Fruit fly (Drosophila melanogaster) whole organism, embryonic: ENCODE results near the gene SelT.

Experiments
- Ada2b ChIP-seq: fragments of 200-800 bp; sonication (Bioruptor generic); IDR thresholded peaks from 2 replicates; pipeline ENCODE4 v1.3.6; 2022; ENCODE audit warnings: missing biosample characterization, missing genetic modification characterization
- CG10979 ChIP-seq: fragments of 200-800 bp; sonication (Bioruptor generic); optimal IDR thresholded peaks from 2 replicates; lab custom pipeline; 2018; ENCODE audit warnings: missing biosample characterization, mild to moderate bottlenecking, missing genetic modification characterization, moderate library complexity
- CG12236 ChIP-seq: fragments of 200-800 bp; sonication (Bioruptor generic); optimal IDR thresholded peaks from 2 replicates; lab custom pipeline; 2016; ENCODE audit warnings: missing biosample characterization, missing genetic modification characterization
- CG14050 ChIP-seq: fragments of 200-800 bp; sonication (Bioruptor generic); IDR thresholded peaks from 3 replicates; pipeline ENCODE4 v1.3.6; 2022; ENCODE audit warnings: missing biosample characterization, missing genetic modification characterization
- CG14667 ChIP-seq: fragments of 200-800 bp; sonication (Bioruptor generic); IDR thresholded peaks from 2 replicates; pipeline ENCODE4 v1.3.6; 2022; ENCODE audit warnings: missing biosample characterization, missing genetic modification characterization
- CG15011 ChIP-seq: fragments of 200-800 bp; sonication (Bioruptor generic); optimal IDR thresholded peaks from 3 replicates; lab custom pipeline; 2018; ENCODE audit warnings: missing biosample characterization, mild to moderate bottlenecking, missing genetic modification characterization
- CG17328 ChIP-seq: fragments of 200-800 bp; sonication (Bioruptor generic); IDR thresholded peaks from 2 replicates; pipeline ENCODE4 v1.3.6; 2022; ENCODE audit warnings: missing biosample characterization, missing genetic modification characterization
- CG17829 ChIP-seq: fragments of 200-800 bp; optimal IDR thresholded peaks from 2 replicates; lab custom pipeline; 2019; ENCODE audit warnings: missing biosample characterization, mild to moderate bottlenecking, missing genetic modification characterization, moderate library complexity
- CG18599 ChIP-seq: fragments of 200-800 bp; sonication (Bioruptor generic); optimal IDR thresholded peaks from 3 replicates; lab custom pipeline; 2017; ENCODE audit warnings: missing biosample characterization, missing genetic modification characterization, mild to moderate bottlenecking, moderate library complexity, missing genetic modification reagents
- CG18764 ChIP-seq: fragments of 200-800 bp; sonication (Bioruptor generic); optimal IDR thresholded peaks from 3 replicates; lab custom pipeline; 2016; ENCODE audit warnings: missing biosample characterization, missing genetic modification characterization
- CG2889 ChIP-seq: fragments of 200-800 bp; sonication (Bioruptor generic); IDR thresholded peaks from 3 replicates; pipeline ENCODE4 v1.3.6; 2022; ENCODE audit warnings: missing biosample characterization, missing genetic modification characterization
- CG31388 ChIP-seq: fragments of 200-800 bp; sonication (Bioruptor generic); optimal IDR thresholded peaks from 2 replicates; lab custom pipeline; 2016; ENCODE audit warnings: missing biosample characterization, missing genetic modification characterization
- CG33213 ChIP-seq: fragments of 200-800 bp; sonication (Bioruptor generic); optimal IDR thresholded peaks from 3 replicates; lab custom pipeline; 2016; ENCODE audit warnings: missing biosample characterization, missing genetic modification characterization
- CG4730 ChIP-seq: fragments of 200-800 bp; sonication (Bioruptor generic); IDR thresholded peaks from 2 replicates; pipeline ENCODE4 v1.3.6; 2022; ENCODE audit warnings: missing biosample characterization, missing genetic modification characterization
- CG5180 ChIP-seq: fragments of 200-800 bp; sonication (Bioruptor generic); optimal IDR thresholded peaks from 3 replicates; lab custom pipeline; 2017; ENCODE audit warnings: missing biosample characterization, missing genetic modification characterization, mild to moderate bottlenecking, moderate library complexity, missing genetic modification reagents
- CG7963 ChIP-seq: fragments of 200-800 bp; sonication (Bioruptor generic); IDR thresholded peaks from 3 replicates; pipeline ENCODE4 v1.3.6; 2022; ENCODE audit warnings: missing biosample characterization, missing genetic modification characterization; ENCODE audit not compliant: partially characterized antibody
- CG7987 ChIP-seq: fragments of 200-800 bp; sonication (Bioruptor generic); optimal IDR thresholded peaks from 2 replicates; lab custom pipeline; 2018; ENCODE audit warnings: missing biosample characterization, mild to moderate bottlenecking, missing genetic modification characterization, moderate library complexity
- CG8359 ChIP-seq: fragments of 200-800 bp; sonication (Bioruptor generic); optimal IDR thresholded peaks from 2 replicates; lab custom pipeline; 2017; ENCODE audit warnings: missing biosample characterization, mild to moderate bottlenecking, missing genetic modification characterization, borderline replicate concordance
- CG9727 ChIP-seq: fragments of 200-800 bp; sonication (Bioruptor generic); optimal IDR thresholded peaks from 3 replicates; lab custom pipeline; 2017; ENCODE audit warnings: missing biosample characterization, mild to moderate bottlenecking, missing genetic modification characterization
- Dfd ChIP-seq, 2 experiments: fragments of >200 bp; optimal IDR thresholded peaks; 2 replicates each; lab custom pipeline; 2017; ENCODE audit warnings: missing biosample characterization in 2 of 2, missing genetic modification characterization in 2 of 2
- Dip2 ChIP-seq: fragments of 200-800 bp; sonication (Bioruptor generic); IDR thresholded peaks from 2 replicates; pipeline ENCODE4 v1.3.6; 2022; ENCODE audit warnings: missing biosample characterization, missing genetic modification characterization
- E2f2 ChIP-seq: fragments of 200-800 bp; sonication (Bioruptor generic); IDR thresholded peaks from 2 replicates; pipeline ENCODE4 v1.3.6; 2022; ENCODE audit warnings: missing biosample characterization, missing genetic modification characterization
- Ets97D ChIP-seq: fragments of 200-800 bp; sonication (Bioruptor generic); optimal IDR thresholded peaks from 3 replicates; lab custom pipeline; 2016; ENCODE audit warnings: missing biosample characterization, missing genetic modification characterization
- Fer3 ChIP-seq: fragments of 200-800 bp; sonication (Bioruptor generic); optimal IDR thresholded peaks from 2 replicates; lab custom pipeline; 2018; ENCODE audit warnings: missing biosample characterization, mild to moderate bottlenecking, missing genetic modification characterization, moderate library complexity
- GATAe ChIP-seq: fragments of 200-800 bp; sonication (Bioruptor generic); conservative IDR thresholded peaks from 2 replicates; pipeline ENCODE4 v1.3.6; 2022; ENCODE audit warnings: missing biosample characterization, missing genetic modification characterization
- HLH3B ChIP-seq: fragments of 200-800 bp; sonication (Bioruptor generic); IDR thresholded peaks from 2 replicates; pipeline ENCODE4 v1.3.6; 2022; ENCODE audit warnings: missing biosample characterization, missing genetic modification characterization
- HLHmδ ChIP-seq: fragments of 200-800 bp; sonication (Bioruptor generic); optimal IDR thresholded peaks from 2 replicates; lab custom pipeline; 2018; ENCODE audit warnings: missing biosample characterization, mild to moderate bottlenecking, missing genetic modification characterization, moderate library complexity
- Hr3 ChIP-seq: fragments of 200-800 bp; sonication (Bioruptor generic); optimal IDR thresholded peaks from 3 replicates; lab custom pipeline; 2016; ENCODE audit warnings: missing biosample characterization, missing genetic modification characterization
- Lim3 ChIP-seq: fragments of 200-800 bp; sonication (Bioruptor generic); IDR thresholded peaks from 2 replicates; pipeline ENCODE4 v1.3.6; 2022; ENCODE audit warnings: missing biosample characterization, missing genetic modification characterization
- Meics ChIP-seq: fragments of 200-800 bp; sonication (Bioruptor generic); optimal IDR thresholded peaks from 2 replicates; lab custom pipeline; 2017; ENCODE audit warnings: missing biosample characterization, mild to moderate bottlenecking, missing genetic modification characterization
- Mes4 ChIP-seq: fragments of 200-800 bp; sonication (Bioruptor generic); optimal IDR thresholded peaks from 2 replicates; lab custom pipeline; 2016; ENCODE audit warnings: missing biosample characterization, missing genetic modification characterization
- Opbp ChIP-seq: fragments of 200-800 bp; sonication (Bioruptor generic); IDR thresholded peaks from 3 replicates; pipeline ENCODE4 v1.3.6; 2022; ENCODE audit warnings: missing biosample characterization, missing genetic modification characterization; ENCODE audit not compliant: partially characterized antibody
- Optix ChIP-seq: fragments of 200-800 bp; sonication (Bioruptor generic); IDR thresholded peaks from 3 replicates; pipeline ENCODE4 v1.3.6; 2022; ENCODE audit warnings: missing biosample characterization, missing genetic modification characterization
- Pdp1 ChIP-seq, 2 experiments: fragments of 200-800 bp; sonication (Bioruptor generic); optimal IDR thresholded peaks; 3 replicates each; lab custom pipeline; 2016; ENCODE audit warnings: missing biosample characterization in 2 of 2, missing genetic modification characterization in 2 of 2, mild to moderate bottlenecking in 1 of 2, moderate library complexity in 1 of 2
- Sry-β ChIP-seq: fragments of 200-800 bp; sonication (Bioruptor generic); optimal IDR thresholded peaks from 2 replicates; lab custom pipeline; 2018; ENCODE audit warnings: missing biosample characterization, mild to moderate bottlenecking, missing genetic modification characterization, moderate library complexity
- ato ChIP-seq: fragments of 200-800 bp; sonication (Bioruptor generic); IDR thresholded peaks from 2 replicates; pipeline ENCODE4 v1.3.6; 2022; ENCODE audit warnings: missing biosample characterization, missing genetic modification characterization; ENCODE audit not compliant: partially characterized antibody
- bsh ChIP-seq, 2 experiments: fragments of 200-800 bp; sonication (Bioruptor generic); optimal IDR thresholded peaks; 2 replicates each; lab custom pipeline; 2017 to 2018; ENCODE audit warnings: mild to moderate bottlenecking in 2 of 2, missing biosample characterization in 2 of 2, missing genetic modification characterization in 2 of 2, moderate library complexity in 1 of 2
- corto ChIP-seq: fragments of 200-800 bp; sonication (Bioruptor generic); optimal IDR thresholded peaks from 2 replicates; lab custom pipeline; 2016; ENCODE audit warnings: missing biosample characterization, mild to moderate bottlenecking, missing genetic modification characterization, moderate library complexity
- dan ChIP-seq: fragments of 200-800 bp; sonication (Bioruptor generic); IDR thresholded peaks from 2 replicates; pipeline ENCODE4 v1.3.6; 2022; ENCODE audit warnings: missing biosample characterization, missing genetic modification characterization
- dpn ChIP-seq, 2 experiments: fragments of 200-800 bp; sonication (Bioruptor generic); optimal IDR thresholded peaks; 3 replicates each; lab custom pipeline; 2016; ENCODE audit warnings: missing biosample characterization in 2 of 2, missing genetic modification characterization in 2 of 2
- her ChIP-seq: fragments of 200-800 bp; sonication (Bioruptor generic); optimal IDR thresholded peaks from 2 replicates; lab custom pipeline; 2016; ENCODE audit warnings: missing biosample characterization, missing genetic modification characterization
- kah ChIP-seq: fragments of 200-800 bp; sonication (Bioruptor generic); optimal IDR thresholded peaks from 2 replicates; lab custom pipeline; 2018; ENCODE audit warnings: missing biosample characterization, mild to moderate bottlenecking, missing genetic modification characterization
- kni ChIP-seq: fragments of 200-800 bp; sonication (Bioruptor generic); optimal IDR thresholded peaks from 3 replicates; lab custom pipeline; 2017; ENCODE audit warnings: mild to moderate bottlenecking, missing biosample characterization, missing genetic modification reagents, missing genetic modification characterization
- lmd ChIP-seq: fragments of 200-800 bp; sonication (Bioruptor generic); IDR thresholded peaks from 2 replicates; pipeline ENCODE4 v1.3.6; 2022; ENCODE audit warnings: missing biosample characterization, missing genetic modification characterization
- maf-S ChIP-seq: fragments of 200-800 bp; sonication (Bioruptor generic); optimal IDR thresholded peaks from 2 replicates; lab custom pipeline; 2016; ENCODE audit warnings: missing biosample characterization, missing genetic modification characterization
- peb ChIP-seq: fragments of 200-800 bp; sonication (Bioruptor generic); IDR thresholded peaks from 2 replicates; pipeline ENCODE4 v1.3.6; 2022; ENCODE audit warnings: missing biosample characterization, missing genetic modification characterization
- pum ChIP-seq: fragments of 200-800 bp; sonication (Bioruptor generic); optimal IDR thresholded peaks from 2 replicates; lab custom pipeline; 2016; ENCODE audit warnings: missing biosample characterization, missing genetic modification characterization
- shn ChIP-seq: fragments of 200-800 bp; sonication (Bioruptor generic); optimal IDR thresholded peaks from 3 replicates; lab custom pipeline; 2016; ENCODE audit warnings: missing biosample characterization, missing genetic modification characterization
- stwl ChIP-seq: fragments of 200-800 bp; sonication (Bioruptor generic); optimal IDR thresholded peaks from 3 replicates; lab custom pipeline; 2018; ENCODE audit warnings: missing biosample characterization, mild to moderate bottlenecking, missing genetic modification characterization, moderate library complexity
- trh ChIP-seq: fragments of 200-800 bp; sonication (Bioruptor generic); optimal IDR thresholded peaks from 2 replicates; lab custom pipeline; 2016; ENCODE audit warnings: missing biosample characterization, missing genetic modification characterization

The SelT gene

DNA sequence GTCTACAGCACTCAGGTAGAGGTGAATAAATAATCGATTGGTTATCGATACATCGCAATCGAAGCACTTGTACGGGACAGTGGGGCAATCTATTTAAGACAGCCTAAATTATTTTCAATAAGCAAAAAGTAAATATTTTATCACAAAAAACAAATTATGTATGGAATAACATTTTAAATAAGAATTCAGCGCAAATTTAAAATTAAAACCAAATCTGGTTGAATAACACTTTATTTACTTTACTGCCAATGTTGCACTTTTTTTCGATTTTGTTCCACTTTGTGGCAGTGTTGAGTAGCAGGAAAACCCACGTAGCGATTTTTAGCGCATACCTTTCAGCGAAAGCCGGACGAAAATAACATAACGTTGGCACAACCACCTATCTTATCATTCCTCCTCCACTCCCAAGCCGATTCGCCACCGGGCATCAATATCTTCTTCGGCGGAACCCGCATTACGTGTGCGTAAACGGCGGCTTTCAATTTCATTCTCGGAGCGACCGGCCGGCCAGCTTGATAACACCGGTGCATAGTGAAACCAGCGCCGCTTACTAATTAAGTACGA, 33.7 kb upstream of the SelT start, which contains the start of the genes Gmd and CG3792 (continued):
- TF ChIP-seq CG18764 (GFP tag; lab: Kevin White, UChicago) (peak; percentile 96), CG15011 (GFP tag; lab: Kevin White, UChicago) (no peak), Dip2 (GFP tag; lab: Robert Waterston, UW) (peak; percentile 59; the same call in 1 of the 2 replicates), CG9727 (peak; percentile 96), Optix (GFP tag; lab: Robert Waterston, UW) (peak; percentile 81), shn (GFP tag; lab: Kevin White, UChicago) (peak; percentile 92), CG14667 (GFP tag; lab: Robert Waterston, UW) (peak; percentile 93), dpn (GFP tag; optimal IDR thresholded peaks at IDR 0.05; lab: Kevin White, UChicago) (peak; percentile 95 to 96), lmd (GFP tag; lab: Robert Waterston, UW) (peak; percentile 97), bsh (GFP tag; optimal IDR thresholded peaks at IDR 0.05; lab: Kevin White, UChicago) (peak; percentile 63 to 95), corto (GFP tag; lab: Kevin White, UChicago) (no peak), peb (peak; percentile 96), kni (GFP tag; lab: Kevin White, UChicago) (peak; percentile 77), Fer3 (tag; lab: Kevin White, UChicago) (peak; percentile 96), stwl (tag; lab: Kevin White, UChicago) (peak; percentile 96), Hr3 (GFP tag; lab: Kevin White, UChicago) (peak; percentile 95), Mes4 (peak; percentile 87), Opbp (GFP tag; lab: Robert Waterston, UW) (peak; percentile 53; the same call in 2 of the 3 replicates), CG2889 (GFP tag; lab: Robert Waterston, UW) (peak; percentile 92), Ets97D (GFP tag; lab: Kevin White, UChicago) (peak; percentile 87), maf-S (peak; percentile 95), CG14050 (peak; percentile 93), Pdp1 (GFP tag; optimal IDR thresholded peaks at IDR 0.05; lab: Kevin White, UChicago) (peak; percentile 93 to 94), Lim3 (peak; percentile 71), Ada2b (GFP tag; lab: Robert Waterston, UW) (peak; percentile 96), E2f2 (GFP tag; lab: Robert Waterston, UW) (peak; percentile 81), HLHmδ (GFP tag; lab: Kevin White, UChicago) (no peak), CG4730 (GFP tag; lab: Robert Waterston, UW) (peak; percentile 95), kah (GFP tag; lab: Kevin White, UChicago) (peak; percentile 87), CG17328 (GFP tag; lab: Robert Waterston, UW) (peak; percentile 97), her (GFP tag; lab: Kevin White, UChicago) (peak; percentile 90), CG5180 (GFP tag; lab: Kevin White, UChicago) (no peak), Sry-β (peak; percentile 76), CG33213 (GFP tag; lab: Kevin White, UChicago) (peak; percentile 86), ato (GFP tag; lab: Robert Waterston, UW) (peak; percentile 54; the same call in 1 of the 2 replicates), trh (GFP tag; lab: Kevin White, UChicago) (peak; percentile 83), CG7987 (GFP tag; lab: Kevin White, UChicago) (peak; percentile 83), CG7963 (GFP tag; lab: Robert Waterston, UW) (peak; percentile 76), pum (GFP tag; lab: Kevin White, UChicago) (peak; percentile 94), CG12236 (peak; percentile 82), CG17829 (tag; lab: Kevin White, UChicago) (peak; percentile 95), Meics (peak; percentile 96), CG8359 (peak; percentile 88), HLH3B (GFP tag; lab: Robert Waterston, UW) (peak; percentile 95), dan (GFP tag; lab: Robert Waterston, UW) (peak; percentile 85), CG31388 (GFP tag; lab: Kevin White, UChicago) (peak; percentile 88), GATAe (peak; percentile 90), CG10979 (tag; lab: Kevin White, UChicago) (peak; percentile 92), CG18599 (GFP tag; lab: Kevin White, UChicago) (peak; percentile 96), Dfd (GFP tag; optimal IDR thresholded peaks at IDR 0.05; lab: Kevin White, UChicago) (no peak)
